Worm (Caenorhabditis elegans): ENCODE measurements around the gene gldi-5.

gldi-5 gene

ce11 chrIII:3734007-3734406, 7.7 kb upstream of the gldi-5 start, which contains the start of gene F34D10.3:
Gene F34D10.3, plus strand, starts transcription at chrIII:3734255.
- TF ChIP-seq K02D7.2 (tag; optimal IDR thresholded peaks at IDR 0.05) (no peak), unc-42 (tag; optimal IDR thresholded peaks at IDR 0.05) (peak; percentile 1), hlh-30 (tag; optimal IDR thresholded peaks at IDR 0.05; ENCODE audit: insufficient read depth) (no peak)

ce11 chrIII:3730475-3730874, 4.2 kb upstream of the gldi-5 start, which contains the start of gene F34D10.8:
Gene F34D10.8, plus strand, starts transcription at chrIII:3730775.
- no peak for TF ChIP-seq ceh-34 (tag; optimal IDR thresholded peaks at IDR 0.05)
- TF ChIP-seq nhr-11 (tag; optimal IDR thresholded peaks at IDR 0.05): no peak
- TF ChIP-seq tbx-2 (tag; optimal IDR thresholded peaks at IDR 0.05): no peak
- no peak for TF ChIP-seq ceh-31 (tag; optimal IDR thresholded peaks at IDR 0.05)
- TF ChIP-seq ceh-22 (tag; optimal IDR thresholded peaks at IDR 0.05): no peak
- no peak for TF ChIP-seq K09A11.1 (tag; optimal IDR thresholded peaks at IDR 0.05; ENCODE audit: insufficient read depth)
- TF ChIP-seq ceh-9 (tag; optimal IDR thresholded peaks at IDR 0.05): no peak
- no peak for TF ChIP-seq ztf-16 (tag; optimal IDR thresholded peaks at IDR 0.05)
- TF ChIP-seq fkh-10 (GFP tag; optimal IDR thresholded peaks at IDR 0.05): no peak
- no peak for TF ChIP-seq hlh-6 (tag; optimal IDR thresholded peaks at IDR 0.05)
- no peak for TF ChIP-seq npax-4 (tag; optimal IDR thresholded peaks at IDR 0.05)
- TF ChIP-seq ceh-6 (GFP tag; optimal IDR thresholded peaks at IDR 0.05): no peak
- no peak for TF ChIP-seq ceh-45 (GFP tag; IDR thresholded peaks at IDR 0.05)
- no peak for TF ChIP-seq sdc-2 (tag; optimal IDR thresholded peaks at IDR 0.05)
- no peak for TF ChIP-seq fkh-6 (tag; optimal IDR thresholded peaks at IDR 0.05)
- TF ChIP-seq hlh-13 (GFP tag; optimal IDR thresholded peaks at IDR 0.05): no peak
- TF ChIP-seq unc-86 (tag; optimal IDR thresholded peaks at IDR 0.05): no peak
- TF ChIP-seq ahr-1 (tag; optimal IDR thresholded peaks at IDR 0.05): no peak
- no peak for TF ChIP-seq ets-4 (tag; optimal IDR thresholded peaks at IDR 0.05)

ce11 chrIII:3729520-3729919, 3.2 kb upstream of the gldi-5 start, which contains the start of gene F34D10.9:
Gene F34D10.9, minus strand, starts transcription at chrIII:3729620.
- TF ChIP-seq ceh-14 (tag; optimal IDR thresholded peaks at IDR 0.05) (no peak), pha-2 (tag; optimal IDR thresholded peaks at IDR 0.05) (no peak)

- TF ChIP-seq npax-4 (tag; optimal IDR thresholded peaks at IDR 0.05): no peak
Measured at ce11 chrIII:3724880-3725279, 1.4 kb downstream of the gldi-5 start, which contains the start of gene C14B1.12. Gene C14B1.12, minus strand, starts transcription at chrIII:3724980.

ce11 chrIII:3723726-3724125, 2.6 kb downstream of the gldi-5 start:
- TF ChIP-seq K09A11.1 (tag; optimal IDR thresholded peaks at IDR 0.05; ENCODE audit: insufficient read depth): no peak
- no peak for TF ChIP-seq dve-1 (tag; optimal IDR thresholded peaks at IDR 0.05)
- TF ChIP-seq hlh-13 (GFP tag; optimal IDR thresholded peaks at IDR 0.05): no peak
- TF ChIP-seq pag-3 (tag; optimal IDR thresholded peaks at IDR 0.05; ENCODE audit: borderline replicate concordance): no peak
- no peak for TF ChIP-seq rnt-1 (tag; optimal IDR thresholded peaks at IDR 0.05)
- TF ChIP-seq C08G9.2 (tag; optimal IDR thresholded peaks at IDR 0.05): no peak
- no peak for TF ChIP-seq K02D7.2 (tag; optimal IDR thresholded peaks at IDR 0.05)
- no peak for TF ChIP-seq fax-1 (tag; optimal IDR thresholded peaks at IDR 0.05)
- TF ChIP-seq gmeb-2 (tag; optimal IDR thresholded peaks at IDR 0.05): no peak
- no peak for TF ChIP-seq ceh-18 (tag; optimal IDR thresholded peaks at IDR 0.05)
- TF ChIP-seq syd-9 (tag; optimal IDR thresholded peaks at IDR 0.05): no peak
- no peak for TF ChIP-seq ceh-19 (GFP tag; optimal IDR thresholded peaks at IDR 0.05)
- no peak for TF ChIP-seq nhr-11 (tag; optimal IDR thresholded peaks at IDR 0.05)

- TF ChIP-seq che-1 (tag; optimal IDR thresholded peaks at IDR 0.05) (no peak), lim-6 (tag; optimal IDR thresholded peaks at IDR 0.05) (no peak), unc-42 (tag; optimal IDR thresholded peaks at IDR 0.05) (peak; percentile 95), hlh-13 (GFP tag; optimal IDR thresholded peaks at IDR 0.05) (no peak)
Measured at ce11 chrIII:3719564-3719963, 6.7 kb downstream of the gldi-5 start, which contains the start of gene C14B1.8. Gene C14B1.8, minus strand, starts transcription at chrIII:3719680.
